Fruit fly (Drosophila melanogaster) whole organism, prepupa: Measurements from ENCODE around the gene CG11596.

Experiments
- Blimp-1 ChIP-seq: fragments of 200-800 bp; sonication (Bioruptor generic); optimal IDR thresholded peaks from 3 replicates; lab custom pipeline; 2017; ENCODE audit warnings: missing biosample characterization, missing genetic modification characterization, mild to moderate bottlenecking, moderate library complexity, missing genetic modification reagents
- CG10631 ChIP-seq: fragments of 200-800 bp; sonication (Bioruptor generic); optimal IDR thresholded peaks from 2 replicates; lab custom pipeline; 2016; ENCODE audit warnings: missing biosample characterization, missing genetic modification characterization
- CG10669 ChIP-seq: fragments of 200-800 bp; sonication (Bioruptor generic); optimal IDR thresholded peaks from 3 replicates; lab custom pipeline; 2018; ENCODE audit warnings: missing biosample characterization, mild to moderate bottlenecking, missing genetic modification characterization, moderate library complexity
- CG11294 ChIP-seq: fragments of 200-800 bp; sonication (Bioruptor generic); IDR thresholded peaks from 2 replicates; pipeline ENCODE4 v1.3.6; 2022; ENCODE audit warnings: missing biosample characterization, missing genetic modification characterization
- CG11762 ChIP-seq: fragments of 200-800 bp; sonication (Bioruptor generic); optimal IDR thresholded peaks from 3 replicates; lab custom pipeline; 2016; ENCODE audit warnings: missing biosample characterization, missing genetic modification characterization; ENCODE audit not compliant: insufficient read depth
- CG11902 ChIP-seq: fragments of 200-800 bp; sonication (Bioruptor generic); optimal IDR thresholded peaks from 3 replicates; lab custom pipeline; 2016; ENCODE audit warnings: missing biosample characterization, missing genetic modification characterization
- CG16779 ChIP-seq: fragments of 200-800 bp; sonication (Bioruptor generic); optimal IDR thresholded peaks from 3 replicates; lab custom pipeline; 2017; ENCODE audit warnings: missing biosample characterization, mild to moderate bottlenecking, missing genetic modification characterization
- CG31627 ChIP-seq: fragments of 200-800 bp; sonication (Bioruptor generic); optimal IDR thresholded peaks from 3 replicates; lab custom pipeline; 2016; ENCODE audit warnings: missing biosample characterization, missing genetic modification characterization
- CG32006 ChIP-seq: fragments of 200-800 bp; sonication (Bioruptor generic); optimal IDR thresholded peaks from 3 replicates; lab custom pipeline; 2017; ENCODE audit warnings: missing biosample characterization, mild to moderate bottlenecking, missing genetic modification characterization
- CG3919 ChIP-seq: fragments of 200-800 bp; sonication (Bioruptor generic); optimal IDR thresholded peaks from 3 replicates; lab custom pipeline; 2016; ENCODE audit warnings: missing biosample characterization, missing genetic modification characterization
- CG4318 ChIP-seq: fragments of 200-800 bp; sonication (Bioruptor generic); optimal IDR thresholded peaks from 3 replicates; lab custom pipeline; 2017; ENCODE audit warnings: missing biosample characterization, mild to moderate bottlenecking, missing genetic modification characterization
- CG6163 ChIP-seq: fragments of 200-800 bp; sonication (Bioruptor generic); IDR thresholded peaks from 3 replicates; pipeline ENCODE4 v1.3.6; 2022; ENCODE audit warnings: missing biosample characterization, missing genetic modification characterization
- CG6276 ChIP-seq: fragments of 200-800 bp; sonication (Bioruptor generic); optimal IDR thresholded peaks from 2 replicates; lab custom pipeline; 2017; ENCODE audit warnings: missing biosample characterization, mild to moderate bottlenecking, missing genetic modification characterization
- CG6792 ChIP-seq: fragments of 200-800 bp; sonication (Bioruptor generic); optimal IDR thresholded peaks from 3 replicates; lab custom pipeline; 2016; ENCODE audit warnings: missing biosample characterization, missing genetic modification characterization
- CG6854 ChIP-seq: fragments of 200-800 bp; sonication (Bioruptor generic); optimal IDR thresholded peaks from 2 replicates; lab custom pipeline; 2017; ENCODE audit warnings: missing biosample characterization, mild to moderate bottlenecking, missing genetic modification characterization
- CG7368 ChIP-seq: fragments of 200-800 bp; sonication (Bioruptor generic); optimal IDR thresholded peaks from 3 replicates; lab custom pipeline; 2016; ENCODE audit warnings: missing biosample characterization, missing genetic modification characterization
- CG8119 ChIP-seq: fragments of 200-800 bp; sonication (Bioruptor generic); IDR thresholded peaks from 3 replicates; pipeline ENCODE4 v1.3.6; 2022; ENCODE audit warnings: missing biosample characterization, missing genetic modification characterization
- CG8319 ChIP-seq: fragments of 200-800 bp; sonication (Bioruptor generic); optimal IDR thresholded peaks from 3 replicates; lab custom pipeline; 2016; ENCODE audit warnings: missing biosample characterization, missing genetic modification characterization
- CG8632 ChIP-seq: fragments of 200-800 bp; sonication (Bioruptor generic); optimal IDR thresholded peaks from 3 replicates; lab custom pipeline; 2016; ENCODE audit warnings: missing biosample characterization, missing genetic modification characterization
- Eip75B ChIP-seq: fragments of 200-800 bp; sonication (Bioruptor generic); optimal IDR thresholded peaks from 3 replicates; lab custom pipeline; 2016; ENCODE audit warnings: missing biosample characterization, missing genetic modification characterization
- Eip78C ChIP-seq: fragments of 200-800 bp; sonication (Bioruptor generic); peaks from one replicate; lab custom pipeline; 2016; ENCODE audit warnings: missing biosample characterization, missing genetic modification characterization
- Eip93F ChIP-seq: fragments of 200-800 bp; sonication (Bioruptor generic); optimal IDR thresholded peaks from 2 replicates; lab custom pipeline; 2016; ENCODE audit warnings: missing biosample characterization, mild to moderate bottlenecking, missing genetic modification characterization
- Ets21C ChIP-seq: fragments of 200-800 bp; sonication (Bioruptor generic); optimal IDR thresholded peaks from 3 replicates; lab custom pipeline; 2016; ENCODE audit warnings: missing biosample characterization, missing genetic modification characterization
- Ets96B ChIP-seq: fragments of 200-800 bp; optimal IDR thresholded peaks from 2 replicates; lab custom pipeline; 2019; ENCODE audit warnings: missing biosample characterization, mild to moderate bottlenecking, missing genetic modification characterization, moderate library complexity
- Gug ChIP-seq: fragments of 200-800 bp; sonication (Bioruptor generic); IDR thresholded peaks from 2 replicates; pipeline ENCODE4 v1.3.6; 2022; ENCODE audit warnings: missing biosample characterization, missing genetic modification characterization
- Hr39 ChIP-seq: fragments of 200-800 bp; sonication (Bioruptor generic); optimal IDR thresholded peaks from 2 replicates; lab custom pipeline; 2016; ENCODE audit warnings: missing biosample characterization, missing genetic modification characterization
- Hr4 ChIP-seq: fragments of 200-800 bp; sonication (Bioruptor generic); optimal IDR thresholded peaks from 3 replicates; lab custom pipeline; 2016; ENCODE audit warnings: missing biosample characterization, missing genetic modification characterization
- Lpt ChIP-seq: fragments of 200-800 bp; sonication (Bioruptor generic); optimal IDR thresholded peaks from 3 replicates; lab custom pipeline; 2016; ENCODE audit warnings: missing biosample characterization, missing genetic modification characterization
- Met ChIP-seq: fragments of 200-800 bp; sonication (Bioruptor generic); optimal IDR thresholded peaks from 3 replicates; lab custom pipeline; 2016; ENCODE audit warnings: missing biosample characterization, missing genetic modification characterization
- OdsH ChIP-seq: fragments of 200-800 bp; sonication (Bioruptor generic); optimal IDR thresholded peaks from 3 replicates; lab custom pipeline; 2016; ENCODE audit warnings: missing biosample characterization, missing genetic modification characterization
- Smox ChIP-seq: fragments of 200-800 bp; sonication (Bioruptor generic); optimal IDR thresholded peaks from 3 replicates; lab custom pipeline; 2016; ENCODE audit warnings: missing biosample characterization, missing genetic modification characterization
- Sox102F ChIP-seq: fragments of 200-800 bp; sonication (Bioruptor generic); optimal IDR thresholded peaks from 2 replicates; lab custom pipeline; 2016; ENCODE audit warnings: missing biosample characterization, mild to moderate bottlenecking, missing genetic modification characterization
- Sox15 ChIP-seq: fragments of 200-800 bp; sonication (Bioruptor generic); optimal IDR thresholded peaks from 3 replicates; lab custom pipeline; 2016; ENCODE audit warnings: missing biosample characterization, missing genetic modification characterization
- achi ChIP-seq: fragments of 200-800 bp; sonication (Bioruptor generic); optimal IDR thresholded peaks from 3 replicates; lab custom pipeline; 2016; ENCODE audit warnings: missing biosample characterization, missing genetic modification characterization
- acj6 ChIP-seq: fragments of 200-800 bp; sonication (Bioruptor generic); optimal IDR thresholded peaks from 3 replicates; lab custom pipeline; 2016; ENCODE audit warnings: missing biosample characterization, missing genetic modification characterization
- cyc ChIP-seq: fragments of 200-800 bp; sonication (Bioruptor generic); optimal IDR thresholded peaks from 3 replicates; lab custom pipeline; 2016; ENCODE audit warnings: missing biosample characterization, missing genetic modification characterization
- dac ChIP-seq: fragments of 200-800 bp; sonication (Bioruptor generic); optimal IDR thresholded peaks from 2 replicates; lab custom pipeline; 2017; ENCODE audit warnings: missing biosample characterization, mild to moderate bottlenecking, missing genetic modification characterization
- dsx ChIP-seq: fragments of 200-800 bp; optimal IDR thresholded peaks from 3 replicates; lab custom pipeline; 2019; ENCODE audit warnings: missing biosample characterization, mild to moderate bottlenecking, missing genetic modification characterization, moderate library complexity; ENCODE audit not compliant: poor library complexity, severe bottlenecking
- eg ChIP-seq: fragments of 200-800 bp; sonication (Bioruptor generic); IDR thresholded peaks from 3 replicates; pipeline ENCODE4 v1.3.6; 2022; ENCODE audit warnings: missing biosample characterization, missing genetic modification characterization
- esn ChIP-seq: fragments of 200-800 bp; sonication (Bioruptor generic); optimal IDR thresholded peaks from 2 replicates; lab custom pipeline; 2016; ENCODE audit warnings: missing biosample characterization, mild to moderate bottlenecking, missing genetic modification characterization, moderate library complexity
- fd59A ChIP-seq: fragments of 200-800 bp; sonication (Bioruptor generic); optimal IDR thresholded peaks from 2 replicates; lab custom pipeline; 2017; ENCODE audit warnings: missing biosample characterization, mild to moderate bottlenecking, missing genetic modification characterization, missing genetic modification reagents
- fkh ChIP-seq: fragments of 200-800 bp; sonication (Bioruptor generic); optimal IDR thresholded peaks from 3 replicates; lab custom pipeline; 2017; ENCODE audit warnings: missing biosample characterization, mild to moderate bottlenecking, missing genetic modification characterization, moderate library complexity
- lz ChIP-seq: fragments of 200-800 bp; sonication (Bioruptor generic); optimal IDR thresholded peaks from 3 replicates; lab custom pipeline; 2016; ENCODE audit warnings: missing biosample characterization, missing genetic modification characterization
- net ChIP-seq: fragments of 200-800 bp; sonication (Bioruptor generic); optimal IDR thresholded peaks from 3 replicates; lab custom pipeline; 2016; ENCODE audit warnings: missing biosample characterization, missing genetic modification characterization
- pdm3 ChIP-seq: fragments of 200-800 bp; sonication (Bioruptor generic); optimal IDR thresholded peaks from 3 replicates; lab custom pipeline; 2016; ENCODE audit warnings: missing biosample characterization, missing genetic modification characterization
- salr ChIP-seq, 2 experiments: fragments of 200-800 bp; sonication (Bioruptor generic); optimal IDR thresholded peaks; 3 replicates each; lab custom pipeline; 2016 to 2018; ENCODE audit warnings: missing biosample characterization in 2 of 2, missing genetic modification characterization in 2 of 2, mild to moderate bottlenecking in 1 of 2
- spab ChIP-seq: fragments of 200-800 bp; sonication (Bioruptor generic); optimal IDR thresholded peaks from 2 replicates; lab custom pipeline; 2017; ENCODE audit warnings: missing biosample characterization, mild to moderate bottlenecking, missing genetic modification characterization, missing genetic modification reagents
- svp ChIP-seq: fragments of 200-800 bp; sonication (Bioruptor generic); peaks from one replicate; lab custom pipeline; 2016; ENCODE audit warnings: missing biosample characterization, missing genetic modification characterization
- topi ChIP-seq: fragments of 200-800 bp; sonication (Bioruptor generic); optimal IDR thresholded peaks from 3 replicates; lab custom pipeline; 2016; ENCODE audit warnings: missing biosample characterization, missing genetic modification characterization
- vri ChIP-seq: fragments of 200-800 bp; sonication (Bioruptor generic); optimal IDR thresholded peaks from 3 replicates; lab custom pipeline; 2016; ENCODE audit warnings: missing biosample characterization, mild to moderate bottlenecking, missing genetic modification characterization

CG11596 gene

DNA sequence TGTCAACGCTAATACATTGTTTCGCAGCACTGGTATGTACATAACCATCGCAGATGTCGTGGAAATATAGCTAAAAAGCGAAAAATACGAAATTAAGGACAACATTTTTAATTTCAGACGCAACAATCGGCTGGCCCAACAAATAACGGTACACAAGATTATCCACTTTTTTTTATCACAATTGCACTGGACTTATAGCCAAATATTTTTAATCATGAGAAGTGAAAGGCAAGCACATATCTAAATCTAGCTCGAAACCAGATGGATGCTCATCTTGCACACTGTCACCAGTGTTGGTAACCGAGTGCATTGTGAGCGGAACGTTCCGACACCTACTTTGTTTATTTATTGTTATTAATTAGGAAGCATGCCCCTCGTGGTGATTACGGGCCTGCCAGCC lies 12.5 kb downstream of the CG11596 start, which contains the start of the genes CG3857 and CG3587 (continued):
- TF ChIP-seq Eip93F (no peak), Met (GFP tag; lab: Kevin White, UChicago) (peak; percentile 80), CG8319 (peak; percentile 66), vri (GFP tag; lab: Kevin White, UChicago) (peak; percentile 56), CG10631 (peak; percentile 73), fd59A (GFP tag; lab: Kevin White, UChicago) (peak; percentile 57), CG4318 (GFP tag; lab: Kevin White, UChicago) (peak; percentile 31), CG6792 (GFP tag; lab: Kevin White, UChicago) (peak; percentile 71)

DNA sequence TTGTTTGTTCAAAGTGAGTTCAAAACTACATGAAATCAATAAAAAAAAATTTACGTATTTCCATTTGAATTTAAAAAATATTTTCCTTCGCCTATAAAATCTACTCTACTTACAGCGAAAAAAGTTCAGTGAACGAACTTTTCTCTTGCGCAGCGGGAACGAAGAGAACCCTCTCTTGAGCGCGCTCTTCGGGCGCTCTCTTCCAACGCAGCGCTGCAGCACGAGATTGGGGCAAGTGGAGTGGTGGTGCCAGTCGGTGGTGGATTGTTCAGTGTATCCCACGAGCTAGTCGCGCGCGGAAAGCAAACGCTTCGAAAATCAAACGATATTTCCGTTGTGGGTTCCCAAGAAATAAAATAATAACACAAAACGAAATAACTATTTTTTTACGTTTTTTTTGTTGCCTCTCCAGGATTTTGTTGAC lies 14.2 kb downstream of the CG11596 start, which contains the start of gene Hr4:
Hr4 (plus strand) TSS at position 272 of the 424 bp plus-strand sequence.
- TF ChIP-seq CG11902 (no peak), Ets21C (GFP tag; lab: Kevin White, UChicago) (no peak), Hr39 (GFP tag; lab: Kevin White, UChicago) (no peak), CG32006 (GFP tag; lab: Kevin White, UChicago) (no peak), achi (GFP tag; lab: Kevin White, UChicago) (no peak), fkh (GFP tag; lab: Kevin White, UChicago) (no peak), Eip78C (GFP tag; lab: Kevin White, UChicago) (peak; percentile 74), CG10669 (GFP tag; lab: Kevin White, UChicago) (no peak), CG11294 (GFP tag; lab: Robert Waterston, UW) (no peak), vri (GFP tag; lab: Kevin White, UChicago) (peak; percentile 54), acj6 (GFP tag; lab: Kevin White, UChicago) (no peak), Hr4 (no peak), Ets96B (tag; lab: Kevin White, UChicago) (no peak), Blimp-1 (no peak), CG31627 (no peak), CG6854 (peak; percentile 66), Met (GFP tag; lab: Kevin White, UChicago) (peak; percentile 61), pdm3 (no peak), svp (GFP tag; lab: Kevin White, UChicago) (no peak), Lpt (no peak), spab (GFP tag; lab: Kevin White, UChicago) (no peak), CG6792 (GFP tag; lab: Kevin White, UChicago) (no peak), CG10631 (no peak), fd59A (GFP tag; lab: Kevin White, UChicago) (no peak), topi (peak; percentile 24), Eip75B (GFP tag; lab: Kevin White, UChicago) (peak; percentile 35), CG3919 (peak; percentile 25), cyc (GFP tag; lab: Kevin White, UChicago) (no peak), salr (GFP tag; optimal IDR thresholded peaks at IDR 0.05; lab: Kevin White, UChicago) (no peak), CG7368 (GFP tag; lab: Kevin White, UChicago) (no peak), net (no peak), CG6276 (GFP tag; lab: Kevin White, UChicago) (peak; percentile 46), Eip93F (peak; percentile 43), dsx (GFP tag; lab: Kevin White, UChicago) (peak; percentile 1), CG16779 (tag; lab: Kevin White, UChicago) (peak; percentile 19), CG8119 (GFP tag; lab: Robert Waterston, UW) (peak; percentile 43; the same call in 2 of the 3 replicates), eg (GFP tag; lab: Robert Waterston, UW) (peak; percentile 64), OdsH (no peak), lz (GFP tag; lab: Kevin White, UChicago) (no peak), CG8632 (GFP tag; lab: Kevin White, UChicago) (no peak), CG6163 (GFP tag; lab: Robert Waterston, UW) (peak; percentile 28; the same call in 1 of the 3 replicates), dac (GFP tag; lab: Kevin White, UChicago) (no peak), Sox102F (GFP tag; lab: Kevin White, UChicago) (peak; percentile 64), Gug (GFP tag; lab: Robert Waterston, UW) (no peak), esn (GFP tag; lab: Kevin White, UChicago) (peak; percentile 21), Smox (GFP tag; lab: Kevin White, UChicago) (peak; percentile 20), CG11762 (GFP tag; lab: Kevin White, UChicago) (no peak), Sox15 (no peak), CG8319 (no peak)
